Worm (Caenorhabditis elegans) whole organism, L3 larva: ENCODE data around the gene catp-3.

Experiments used
- ZK546.5 ChIP-seq: sonication (generic microtip); optimal IDR thresholded peaks from 2 replicates; lab custom pipeline; 2017; ENCODE audit warnings: missing biosample characterization, missing genetic modification characterization
- aly-2 ChIP-seq: fragments of 150-350 bp; optimal IDR thresholded peaks from 2 replicates; lab custom pipeline; 2014; ENCODE audit warnings: missing biosample characterization, missing genetic modification characterization
- ceh-28 ChIP-seq: fragments of 150-350 bp; optimal IDR thresholded peaks from 2 replicates; lab custom pipeline; 2014; ENCODE audit warnings: missing biosample characterization, missing genetic modification reagents, missing genetic modification characterization
- ceh-82 ChIP-seq: fragments of 150-350 bp; optimal IDR thresholded peaks from 2 replicates; lab custom pipeline; 2014; ENCODE audit warnings: missing biosample characterization, missing genetic modification characterization
- daf-12 ChIP-seq: fragments of 150-350 bp; optimal IDR thresholded peaks from 2 replicates; lab custom pipeline; 2014; ENCODE audit warnings: missing biosample characterization, missing genetic modification reagents, missing genetic modification characterization
- egl-27 ChIP-seq: sonication (generic microtip); optimal IDR thresholded peaks from 4 replicates; lab custom pipeline; 2017; ENCODE audit warnings: missing biosample characterization, missing genetic modification reagents, missing genetic modification characterization
- elt-1 ChIP-seq: fragments of 150-350 bp; optimal IDR thresholded peaks from 2 replicates; lab custom pipeline; 2014; ENCODE audit warnings: missing biosample characterization, missing genetic modification characterization
- elt-2 ChIP-seq: sonication (generic microtip); optimal IDR thresholded peaks from 2 replicates; lab custom pipeline; 2016; ENCODE audit warnings: missing genetic modification reagents, mild to moderate bottlenecking, missing genetic modification characterization, missing compliant biosample characterization
- fkh-10 ChIP-seq: sonication (generic microtip); optimal IDR thresholded peaks from 2 replicates; lab custom pipeline; 2017; ENCODE audit warnings: missing biosample characterization, missing genetic modification reagents, missing genetic modification characterization
- fkh-2 ChIP-seq: fragments of 150-350 bp; optimal IDR thresholded peaks from 2 replicates; lab custom pipeline; 2014; ENCODE audit warnings: missing biosample characterization, missing genetic modification reagents, missing genetic modification characterization
- fos-1 ChIP-seq: fragments of 150-350 bp; optimal IDR thresholded peaks from 2 replicates; lab custom pipeline; 2014; ENCODE audit warnings: missing biosample characterization, missing genetic modification characterization
- lin-15B ChIP-seq: fragments of 150-350 bp; optimal IDR thresholded peaks from 2 replicates; lab custom pipeline; 2014; ENCODE audit warnings: missing biosample characterization, missing genetic modification characterization
- lin-39 ChIP-seq: fragments of 150-350 bp; optimal IDR thresholded peaks from 2 replicates; lab custom pipeline; 2018; ENCODE audit warnings: missing biosample characterization, missing genetic modification reagents, missing genetic modification characterization
- lsy-12 ChIP-seq: sonication (generic microtip); optimal IDR thresholded peaks from 2 replicates; lab custom pipeline; 2016; ENCODE audit warnings: mild to moderate bottlenecking, missing genetic modification characterization, missing compliant biosample characterization
- mdl-1 ChIP-seq: fragments of 150-350 bp; optimal IDR thresholded peaks from 2 replicates; lab custom pipeline; 2014; ENCODE audit warnings: missing biosample characterization, missing genetic modification characterization
- mml-1 ChIP-seq: fragments of 150-350 bp; sonication (generic microtip); optimal IDR thresholded peaks from 3 replicates; lab custom pipeline; 2014; ENCODE audit warnings: missing biosample characterization, missing genetic modification characterization
- nfya-1 ChIP-seq: sonication (generic microtip); optimal IDR thresholded peaks from 2 replicates; lab custom pipeline; 2017; ENCODE audit warnings: missing genetic modification characterization, mild to moderate bottlenecking, missing compliant biosample characterization, antibody characterized with exemption, moderate library complexity; ENCODE audit not compliant: insufficient read depth
- nhr-11 ChIP-seq: fragments of 150-350 bp; optimal IDR thresholded peaks from 2 replicates; lab custom pipeline; 2014; ENCODE audit warnings: missing biosample characterization, missing genetic modification characterization
- nhr-12 ChIP-seq: fragments of 150-350 bp; optimal IDR thresholded peaks from 2 replicates; lab custom pipeline; 2014; ENCODE audit warnings: missing biosample characterization, missing genetic modification characterization
- nhr-23 ChIP-seq: fragments of 150-350 bp; optimal IDR thresholded peaks from 2 replicates; lab custom pipeline; 2014; ENCODE audit warnings: missing biosample characterization, missing genetic modification reagents, missing genetic modification characterization
- nhr-237 ChIP-seq: fragments of 150-350 bp; optimal IDR thresholded peaks from 2 replicates; lab custom pipeline; 2014; ENCODE audit warnings: missing biosample characterization, missing genetic modification characterization
- nhr-25 ChIP-seq: sonication (generic microtip); optimal IDR thresholded peaks from 2 replicates; lab custom pipeline; 2017; ENCODE audit warnings: missing biosample characterization, missing genetic modification characterization
- nhr-28 ChIP-seq: fragments of 150-350 bp; optimal IDR thresholded peaks from 2 replicates; lab custom pipeline; 2014; ENCODE audit warnings: missing biosample characterization, missing genetic modification characterization
- nhr-43 ChIP-seq: sonication (generic microtip); optimal IDR thresholded peaks from 2 replicates; lab custom pipeline; 2016; ENCODE audit warnings: mild to moderate bottlenecking, missing genetic modification characterization, missing compliant biosample characterization; ENCODE audit not compliant: poor library complexity, severe bottlenecking
- nhr-67 ChIP-seq: fragments of 150-350 bp; optimal IDR thresholded peaks from 2 replicates; lab custom pipeline; 2014; ENCODE audit warnings: missing biosample characterization, missing genetic modification characterization
- nhr-76 ChIP-seq: fragments of 150-350 bp; sonication (generic microtip); optimal IDR thresholded peaks from 5 replicates; lab custom pipeline; 2014; ENCODE audit warnings: missing biosample characterization, missing genetic modification characterization
- nhr-77 ChIP-seq: fragments of 150-350 bp; optimal IDR thresholded peaks from 2 replicates; lab custom pipeline; 2014; ENCODE audit warnings: missing biosample characterization, missing genetic modification characterization
- pha-4 ChIP-seq: fragments of 150-350 bp; optimal IDR thresholded peaks from 2 replicates; lab custom pipeline; 2014; ENCODE audit warnings: missing biosample characterization, missing genetic modification reagents, missing genetic modification characterization
- pqm-1 ChIP-seq: fragments of 150-350 bp; optimal IDR thresholded peaks from 2 replicates; lab custom pipeline; 2017; ENCODE audit warnings: missing biosample characterization, missing genetic modification characterization, inconsistent platforms
- sea-2 ChIP-seq: fragments of 150-350 bp; sonication (generic microtip); optimal IDR thresholded peaks from 4 replicates; lab custom pipeline; 2014; ENCODE audit warnings: missing biosample characterization, missing genetic modification reagents, missing genetic modification characterization
- skn-1 ChIP-seq: fragments of 150-350 bp; optimal IDR thresholded peaks from 2 replicates; lab custom pipeline; 2014; ENCODE audit warnings: missing biosample characterization, missing genetic modification characterization
- tbx-2 ChIP-seq: sonication (generic microtip); optimal IDR thresholded peaks from 2 replicates; lab custom pipeline; 2016; ENCODE audit warnings: mild to moderate bottlenecking, missing genetic modification characterization, missing compliant biosample characterization
- unc-39 ChIP-seq: sonication (generic microtip); optimal IDR thresholded peaks from 4 replicates; lab custom pipeline; 2017; ENCODE audit warnings: missing biosample characterization, missing genetic modification characterization
- zag-1 ChIP-seq: fragments of 150-350 bp; optimal IDR thresholded peaks from 2 replicates; lab custom pipeline; 2014; ENCODE audit warnings: missing biosample characterization, missing genetic modification characterization
- ztf-11 ChIP-seq: fragments of 150-350 bp; optimal IDR thresholded peaks from 2 replicates; lab custom pipeline; 2014; ENCODE audit warnings: missing biosample characterization, missing genetic modification characterization

catp-3 gene

DNA sequence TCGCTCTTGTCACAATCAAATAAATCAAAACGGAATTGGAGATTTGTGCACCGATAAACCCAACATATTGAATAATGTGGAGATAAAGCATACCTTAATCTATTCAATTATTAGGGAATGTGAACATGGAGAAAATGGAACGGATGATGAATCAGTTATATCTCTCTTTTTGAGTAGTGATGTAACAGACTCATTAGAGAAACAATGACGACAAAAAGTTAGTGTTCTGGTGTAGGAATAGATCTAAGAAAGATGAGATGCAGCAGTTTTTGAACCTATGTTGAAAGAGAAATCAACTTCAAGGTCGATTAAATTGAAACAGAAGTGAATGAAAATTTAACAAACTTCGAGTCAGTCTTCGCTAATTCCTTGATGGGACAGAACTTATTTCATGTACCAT is 19.6 kb downstream of the catp-3 start, which contains the start of gene str-146:
TSS of gene str-146 (minus strand) at position 101 of the 400 bp plus-strand sequence.
- TF ChIP-seq lin-39 (tag; lab: Kevin White, UChicago) (no peak), nhr-237 (tag; lab: Kevin White, UChicago) (no peak), nhr-11 (no peak), nhr-28 (tag; lab: Kevin White, UChicago) (no peak), ztf-11 (tag; lab: Kevin White, UChicago) (no peak), fkh-10 (no peak), lin-15B (no peak), mml-1 (tag; lab: Kevin White, UChicago) (no peak), nhr-77 (no peak), daf-12 (tag; lab: Kevin White, UChicago) (no peak), unc-39 (no peak), lsy-12 (no peak), elt-2 (tag; lab: Kevin White, UChicago) (no peak), nhr-23 (no peak), ceh-82 (tag; lab: Kevin White, UChicago) (no peak), fos-1 (tag; lab: Kevin White, UChicago) (no peak)

DNA sequence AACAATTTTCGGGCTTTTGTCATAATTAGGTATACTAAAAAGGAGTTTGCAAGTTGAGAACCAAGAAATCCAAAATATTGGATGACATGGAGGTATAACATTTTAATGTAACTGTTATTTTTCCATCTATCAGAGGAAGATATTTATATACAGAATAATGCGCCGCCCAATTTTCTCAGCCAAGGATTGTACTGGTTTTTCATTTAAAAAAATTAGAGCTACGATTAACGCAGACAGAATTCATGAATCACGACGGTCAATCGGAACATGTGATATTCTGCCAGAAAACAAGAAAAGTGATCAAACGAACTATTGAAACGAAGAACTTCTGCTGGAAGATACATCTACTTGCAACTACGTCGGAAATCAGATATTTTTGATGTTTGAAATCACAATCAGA is 22.4 kb downstream of the catp-3 start, which contains the start of gene str-145:
TSS of gene str-145 (minus strand) at position 101 of the 400 bp plus-strand sequence.
- TF ChIP-seq nhr-76 (tag; lab: Kevin White, UChicago) = no peak

ce11 chrV:8099306-8099705 is 23.5 kb downstream of the catp-3 start, which contains the start of gene sdz-23:
Gene sdz-23, plus strand, starts transcription at chrV:8099606.
- no peak for TF ChIP-seq sea-2 (GFP tag; lab: Kevin White, UChicago)
- no peak for TF ChIP-seq elt-1 (tag; lab: Kevin White, UChicago)
- no peak for TF ChIP-seq fkh-10
- TF ChIP-seq nfya-1 (tag; lab: Kevin White, UChicago) = no peak
- TF ChIP-seq nhr-43 = no peak
- no peak for TF ChIP-seq daf-12 (tag; lab: Kevin White, UChicago)
- TF ChIP-seq pqm-1 (tag; lab: Kevin White, UChicago) = no peak
- no peak for TF ChIP-seq mml-1 (tag; lab: Kevin White, UChicago)
- TF ChIP-seq egl-27 (tag; lab: Kevin White, UChicago) = no peak
- TF ChIP-seq lin-15B = no peak
- TF ChIP-seq mdl-1 (tag; lab: Kevin White, UChicago) = no peak
- TF ChIP-seq elt-2 (tag; lab: Kevin White, UChicago) = no peak
- no peak for TF ChIP-seq zag-1 (tag; lab: Kevin White, UChicago)
- no peak for TF ChIP-seq tbx-2
- no peak for TF ChIP-seq aly-2 (tag; lab: Kevin White, UChicago)
- no peak for TF ChIP-seq ceh-82 (tag; lab: Kevin White, UChicago)
- TF ChIP-seq ceh-28 (tag; lab: Kevin White, UChicago) = no peak
- TF ChIP-seq nhr-237 (tag; lab: Kevin White, UChicago) = no peak
- no peak for TF ChIP-seq pha-4 (tag; lab: Kevin White, UChicago)
- TF ChIP-seq, all 47 proteins: peak for 0

ce11 chrV:8102960-8103359 is 27.1 kb downstream of the catp-3 start, which contains the start of gene str-90:
Gene str-90, plus strand, starts transcription at chrV:8103260.
- TF ChIP-seq nhr-11 (no peak), ceh-82 (tag; lab: Kevin White, UChicago) (no peak), mdl-1 (tag; lab: Kevin White, UChicago) (no peak), pqm-1 (tag; lab: Kevin White, UChicago) (no peak), fkh-10 (no peak), nhr-77 (no peak), ceh-28 (tag; lab: Kevin White, UChicago) (no peak), fkh-2 (no peak), nfya-1 (tag; lab: Kevin White, UChicago) (no peak), nhr-43 (no peak), nhr-67 (tag; lab: Kevin White, UChicago) (no peak), aly-2 (tag; lab: Kevin White, UChicago) (no peak), lin-15B (no peak), ZK546.5 (no peak), skn-1 (tag; lab: Kevin White, UChicago) (no peak), fos-1 (tag; lab: Kevin White, UChicago) (no peak)

ce11 chrV:8104473-8104872 is 28.7 kb downstream of the catp-3 start, which contains the start of gene srlf-16:
Gene srlf-16, plus strand, starts transcription at chrV:8104773.
- no peak for TF ChIP-seq nfya-1 (tag; lab: Kevin White, UChicago)
- TF ChIP-seq nhr-25 (tag; lab: Kevin White, UChicago) = no peak
- no peak for TF ChIP-seq pha-4 (tag; lab: Kevin White, UChicago)
- no peak for TF ChIP-seq sea-2 (GFP tag; lab: Kevin White, UChicago)
- TF ChIP-seq nhr-28 (tag; lab: Kevin White, UChicago) = no peak
- TF ChIP-seq nhr-43 = no peak
- no peak for TF ChIP-seq nhr-12 (tag; lab: Kevin White, UChicago)
- no peak for TF ChIP-seq egl-27 (tag; lab: Kevin White, UChicago)
- TF ChIP-seq pqm-1 (tag; lab: Kevin White, UChicago) = no peak
- no peak for TF ChIP-seq lin-15B
- no peak for TF ChIP-seq lin-39 (tag; lab: Kevin White, UChicago)
- TF ChIP-seq ztf-11 (tag; lab: Kevin White, UChicago) = no peak
- no peak for TF ChIP-seq ZK546.5
